Worm (Caenorhabditis elegans) whole organism, L4 larva: Measurements from ENCODE around the gene Y37E11B.2.
"Not testable (repeated sequence)": the region's sequence is repeated elsewhere in the genome, so short reads cannot be mapped to it uniquely, and the experiment has no call there.

Experiments used
- Y75B8A.6 ChIP-seq: fragments of 200-800 bp; sonication (Bioruptor generic); IDR thresholded peaks from 2 replicates; pipeline ENCODE4 v1.3.6; 2022; ENCODE audit warnings: missing genetic modification reagents, missing genetic modification characterization, missing compliant biosample characterization
- ZK337.2 ChIP-seq: fragments of 200-800 bp; sonication (Bioruptor generic); IDR thresholded peaks from 2 replicates; pipeline ENCODE4 v1.3.6; 2022; ENCODE audit warnings: missing genetic modification reagents, missing genetic modification characterization, missing compliant biosample characterization
- daf-16 ChIP-seq, 3 experiments: sonication (generic microtip); optimal IDR thresholded peaks; 2 replicates each; lab custom pipeline; 2016 to 2017; ENCODE audit warnings: missing genetic modification characterization in 3 of 3, missing genetic modification reagents in 3 of 3, mild to moderate bottlenecking in 2 of 3, missing compliant biosample characterization in 2 of 3, missing biosample characterization in 1 of 3, moderate library complexity in 1 of 3
- hlh-30 ChIP-seq: sonication (generic microtip); optimal IDR thresholded peaks from 2 replicates; lab custom pipeline; 2017; ENCODE audit warnings: antibody characterized with exemption, mild to moderate bottlenecking, missing genetic modification characterization, missing compliant biosample characterization; ENCODE audit not compliant: insufficient read depth
- lsy-2 ChIP-seq, 2 experiments: fragments of 150-350 bp in 1 of 2; sonication (generic microtip) in 1 of 2; optimal IDR thresholded peaks; 2 replicates each; lab custom pipeline; 2014 to 2017; ENCODE audit warnings: missing biosample characterization in 2 of 2, missing genetic modification characterization in 2 of 2
- nhr-237 ChIP-seq: sonication (generic microtip); optimal IDR thresholded peaks from 2 replicates; lab custom pipeline; 2017; ENCODE audit warnings: missing biosample characterization, missing genetic modification characterization
- nhr-28 ChIP-seq: fragments of 150-350 bp; optimal IDR thresholded peaks from 2 replicates; lab custom pipeline; 2014; ENCODE audit warnings: missing biosample characterization, missing genetic modification characterization
- nhr-6 ChIP-seq: fragments of 150-350 bp; optimal IDR thresholded peaks from 2 replicates; lab custom pipeline; 2014; ENCODE audit warnings: missing biosample characterization, missing genetic modification characterization
- saeg-2 ChIP-seq: fragments of 200-800 bp; sonication (Bioruptor generic); IDR thresholded peaks from 2 replicates; pipeline ENCODE4 v1.3.6; 2022; ENCODE audit warnings: missing genetic modification reagents, missing genetic modification characterization, missing compliant biosample characterization
- unc-130 ChIP-seq: sonication (generic microtip); optimal IDR thresholded peaks from 2 replicates; lab custom pipeline; 2016; ENCODE audit warnings: missing genetic modification reagents, missing genetic modification characterization, missing compliant biosample characterization
- unc-62 ChIP-seq, 3 experiments: fragments of 150-350 bp in 1 of 3; sonication (generic microtip); optimal IDR thresholded peaks in 2 of 3; peaks in 1 of 3; 1 replicate in 1 of 3; 2 replicates in 2 of 3; lab custom pipeline; 2014 to 2017; ENCODE audit warnings: missing biosample characterization in 3 of 3, missing genetic modification characterization in 3 of 3, missing genetic modification reagents in 3 of 3, missing genotype in 1 of 3

- TF ChIP-seq unc-130 (GFP tag; lab: Kevin White, UChicago); unc-62 (GFP tag; optimal IDR thresholded peaks at IDR 0.05 in 1 of 2; lab: Kevin White, UChicago); unc-62 (tag; optimal IDR thresholded peaks at IDR 0.05; lab: Kevin White, UChicago); nhr-6 (tag; lab: Kevin White, UChicago); nhr-28 (tag; lab: Kevin White, UChicago); ZK337.2 (GFP tag; lab: Robert Waterston, UW); nhr-237; Y75B8A.6; daf-16 (GFP tag; optimal IDR thresholded peaks at IDR 0.05; lab: Kevin White, UChicago); daf-16 (tag; optimal IDR thresholded peaks at IDR 0.05; lab: Kevin White, UChicago); lsy-2 (tag; optimal IDR thresholded peaks at IDR 0.05; lab: Kevin White, UChicago); saeg-2 (GFP tag; lab: Robert Waterston, UW); hlh-30 (tag; lab: Kevin White, UChicago): not testable (repeated sequence)
Measured at ce11 chrIV:3582806-3583205, 4.6 kb downstream of the Y37E11B.2 start, which contains the start of gene blos-7.
